Worm (Caenorhabditis elegans) whole organism, young adult: ENCODE results near the gene fbxa-29.

Experiments used
- F52B5.7 ChIP-seq: sonication (generic microtip); optimal IDR thresholded peaks from 2 replicates; lab custom pipeline; 2016; ENCODE audit warnings: mild to moderate bottlenecking, missing genetic modification characterization, missing compliant biosample characterization
- Y53G8AR.9 ChIP-seq: fragments of 200-800 bp; sonication (Bioruptor generic); conservative IDR thresholded peaks from 2 replicates; pipeline ENCODE4 v1.3.6; 2022; ENCODE audit warnings: missing genetic modification reagents, missing genetic modification characterization, missing compliant biosample characterization
- die-1 ChIP-seq: sonication (generic microtip); optimal IDR thresholded peaks from 2 replicates; lab custom pipeline; 2016; ENCODE audit warnings: missing genotype, mild to moderate bottlenecking, missing genetic modification characterization, missing compliant biosample characterization
- dpff-1 ChIP-seq: sonication (generic microtip); optimal IDR thresholded peaks from 2 replicates; lab custom pipeline; 2017; ENCODE audit warnings: mild to moderate bottlenecking, missing genetic modification characterization, missing compliant biosample characterization
- lin-40 ChIP-seq: sonication (generic microtip); optimal IDR thresholded peaks from 2 replicates; lab custom pipeline; 2016; ENCODE audit warnings: missing genetic modification characterization, mild to moderate bottlenecking, missing compliant biosample characterization, missing genotype, missing genetic modification reagents
- pbrm-1 ChIP-seq: fragments of 200-800 bp; sonication (Bioruptor generic); IDR thresholded peaks from 2 replicates; pipeline ENCODE4 v1.3.6; 2022; ENCODE audit warnings: missing genetic modification reagents, missing genetic modification characterization, missing compliant biosample characterization
- pha-4 ChIP-seq: fragments of 150-350 bp; sonication (generic microtip); optimal IDR thresholded peaks from 2 replicates; lab custom pipeline; 2014; ENCODE audit warnings: missing biosample characterization, missing genetic modification reagents, missing genetic modification characterization
- snpc-1.3 ChIP-seq: sonication (generic microtip); optimal IDR thresholded peaks from 2 replicates; lab custom pipeline; 2017; ENCODE audit warnings: missing genetic modification characterization, mild to moderate bottlenecking, missing compliant biosample characterization, antibody characterized with exemption, moderate library complexity, missing genotype, missing genetic modification reagents; ENCODE audit not compliant: insufficient read depth
- snpc-4 ChIP-seq, 5 experiments: fragments of 150-350 bp in 1 of 5; sonication (generic microtip) in 4 of 5; optimal IDR thresholded peaks; 2 replicates each; lab custom pipeline; 2014 to 2018; ENCODE audit warnings: missing genetic modification characterization in 5 of 5, missing biosample characterization in 3 of 5, antibody characterized with exemption in 2 of 5, mild to moderate bottlenecking in 2 of 5, missing compliant biosample characterization in 2 of 5, missing genotype in 2 of 5, moderate library complexity in 2 of 5, missing genetic modification reagents in 1 of 5

- TF ChIP-seq pha-4 (tag; lab: Kevin White, UChicago) = no peak
- TF ChIP-seq dpff-1 (tag; lab: Kevin White, UChicago) = no peak
- no peak for TF ChIP-seq lin-40
- no peak for TF ChIP-seq F52B5.7
- no peak for TF ChIP-seq Y53G8AR.9 (GFP tag; lab: Robert Waterston, UW)
- no peak for TF ChIP-seq pbrm-1 (GFP tag; lab: Robert Waterston, UW)
- no peak for TF ChIP-seq die-1 (tag; lab: Kevin White, UChicago)
- TF ChIP-seq snpc-4 (GFP tag; optimal IDR thresholded peaks at IDR 0.05; lab: Kevin White, UChicago) = no peak
- no peak for TF ChIP-seq snpc-4 (tag; optimal IDR thresholded peaks at IDR 0.05; lab: Kevin White, UChicago)
- no peak for TF ChIP-seq snpc-1.3
Measured at ce11 chrIII:1271378-1271926, 2.1 kb downstream of the fbxa-29 start, which contains the start of gene fbxa-31.
